Fruit fly (Drosophila melanogaster) whole organism, embryonic: Measurements from ENCODE around the gene bi.

Experiments
- B-H1 ChIP-seq: fragments of 200-800 bp; sonication (Bioruptor generic); IDR thresholded peaks from 3 replicates; pipeline ENCODE4 v1.3.6; 2022; ENCODE audit warnings: missing biosample characterization, missing genetic modification characterization
- Bteb2 ChIP-seq: fragments of 200-800 bp; sonication (Bioruptor generic); optimal IDR thresholded peaks from 2 replicates; lab custom pipeline; 2016; ENCODE audit warnings: missing biosample characterization, missing genetic modification characterization
- CG11085 ChIP-seq: fragments of 200-800 bp; sonication (Bioruptor generic); IDR thresholded peaks from 2 replicates; pipeline ENCODE4 v1.3.6; 2022; ENCODE audit warnings: missing biosample characterization, missing genetic modification characterization
- CG15696 ChIP-seq: fragments of 200-800 bp; sonication (Bioruptor generic); optimal IDR thresholded peaks from 2 replicates; lab custom pipeline; 2019; ENCODE audit warnings: missing biosample characterization, mild to moderate bottlenecking, missing genetic modification characterization, moderate library complexity
- CG1602 ChIP-seq: fragments of 200-800 bp; sonication (Bioruptor generic); optimal IDR thresholded peaks from 3 replicates; lab custom pipeline; 2016; ENCODE audit warnings: missing biosample characterization, missing genetic modification characterization
- CG2199 ChIP-seq: fragments of 200-800 bp; sonication (Bioruptor generic); IDR thresholded peaks from 3 replicates; pipeline ENCODE4 v1.3.6; 2022; ENCODE audit warnings: missing biosample characterization, missing genetic modification characterization
- CG2712 ChIP-seq: fragments of 200-800 bp; optimal IDR thresholded peaks from 3 replicates; lab custom pipeline; 2019; ENCODE audit warnings: missing biosample characterization, mild to moderate bottlenecking, missing genetic modification characterization, moderate library complexity
- CG31365 ChIP-seq: fragments of 200-800 bp; sonication (Bioruptor generic); optimal IDR thresholded peaks from 2 replicates; lab custom pipeline; 2018; ENCODE audit warnings: missing biosample characterization, mild to moderate bottlenecking, missing genetic modification characterization
- CG32772 ChIP-seq: fragments of 200-800 bp; sonication (Bioruptor generic); IDR thresholded peaks from 2 replicates; pipeline ENCODE4 v1.3.6; 2022; ENCODE audit warnings: missing biosample characterization, missing genetic modification characterization
- CG3407 ChIP-seq: fragments of 200-800 bp; sonication (Bioruptor generic); optimal IDR thresholded peaks from 2 replicates; lab custom pipeline; 2018; ENCODE audit warnings: missing biosample characterization, mild to moderate bottlenecking, missing genetic modification characterization
- CG4282 ChIP-seq: fragments of 200-800 bp; sonication (Bioruptor generic); optimal IDR thresholded peaks from 2 replicates; lab custom pipeline; 2016; ENCODE audit warnings: missing biosample characterization, missing genetic modification characterization
- CG4360 ChIP-seq: fragments of 200-800 bp; sonication (Bioruptor generic); IDR thresholded peaks from 2 replicates; pipeline ENCODE4 v1.3.6; 2022; ENCODE audit warnings: missing biosample characterization, missing genetic modification characterization
- CG4820 ChIP-seq: fragments of 200-800 bp; sonication (Bioruptor generic); optimal IDR thresholded peaks from 3 replicates; lab custom pipeline; 2016; ENCODE audit warnings: missing biosample characterization, missing genetic modification characterization
- CG7271 ChIP-seq: fragments of 200-800 bp; sonication (Bioruptor generic); optimal IDR thresholded peaks from 2 replicates; lab custom pipeline; 2018; ENCODE audit warnings: missing biosample characterization, mild to moderate bottlenecking, missing genetic modification characterization, moderate library complexity
- CG9609 ChIP-seq: fragments of 200-800 bp; sonication (Bioruptor generic); optimal IDR thresholded peaks from 3 replicates; lab custom pipeline; 2016; ENCODE audit warnings: missing biosample characterization, missing genetic modification characterization
- CrebB ChIP-seq: fragments of 200-800 bp; sonication (Bioruptor generic); optimal IDR thresholded peaks from 3 replicates; lab custom pipeline; 2018; ENCODE audit warnings: missing biosample characterization, mild to moderate bottlenecking, missing genetic modification characterization
- D ChIP-seq, 2 experiments: fragments of 200-800 bp in 1 of 2; fragments of >200 bp in 1 of 2; sonication (Bioruptor generic) in 1 of 2; optimal IDR thresholded peaks; 2 replicates in 1 of 2; 3 replicates in 1 of 2; lab custom pipeline; 2017; ENCODE audit warnings: mild to moderate bottlenecking in 1 of 2, missing biosample characterization in 1 of 2, missing genetic modification characterization in 1 of 2, missing genetic modification reagents in 1 of 2
- D19B ChIP-seq: fragments of 200-800 bp; sonication (Bioruptor generic); optimal IDR thresholded peaks from 2 replicates; lab custom pipeline; 2017; ENCODE audit warnings: missing biosample characterization, mild to moderate bottlenecking, missing genetic modification characterization
- Dfd ChIP-seq, 2 experiments: fragments of >200 bp; optimal IDR thresholded peaks; 2 replicates each; lab custom pipeline; 2017; ENCODE audit warnings: missing biosample characterization in 2 of 2, missing genetic modification characterization in 2 of 2
- Hand ChIP-seq: fragments of 200-800 bp; sonication (Bioruptor generic); optimal IDR thresholded peaks from 2 replicates; lab custom pipeline; 2017; ENCODE audit warnings: mild to moderate bottlenecking, missing biosample characterization, missing genetic modification reagents, missing genetic modification characterization
- Lhr ChIP-seq: fragments of 200-800 bp; sonication (Bioruptor generic); optimal IDR thresholded peaks from 3 replicates; lab custom pipeline; 2017; ENCODE audit warnings: mild to moderate bottlenecking, missing biosample characterization, missing genetic modification reagents, missing genetic modification characterization
- Lim3 ChIP-seq: fragments of 200-800 bp; sonication (Bioruptor generic); IDR thresholded peaks from 2 replicates; pipeline ENCODE4 v1.3.6; 2022; ENCODE audit warnings: missing biosample characterization, missing genetic modification characterization
- Max ChIP-seq: fragments of 200-800 bp; sonication (Bioruptor generic); optimal IDR thresholded peaks from 2 replicates; lab custom pipeline; 2016; ENCODE audit warnings: missing biosample characterization, mild to moderate bottlenecking, missing genetic modification characterization
- PHDP ChIP-seq: fragments of 200-800 bp; sonication (Bioruptor generic); optimal IDR thresholded peaks from 3 replicates; lab custom pipeline; 2018; ENCODE audit warnings: missing biosample characterization, mild to moderate bottlenecking, missing genetic modification characterization, moderate library complexity
- Usf ChIP-seq: fragments of 200-800 bp; sonication (Bioruptor generic); optimal IDR thresholded peaks from 2 replicates; lab custom pipeline; 2017; ENCODE audit warnings: missing genotype, missing biosample characterization, missing genetic modification characterization
- Vsx1 ChIP-seq: fragments of 200-800 bp; sonication (Bioruptor generic); optimal IDR thresholded peaks from 2 replicates; lab custom pipeline; 2017; ENCODE audit warnings: missing biosample characterization, mild to moderate bottlenecking, missing genetic modification characterization, missing genetic modification reagents
- Xrp1 ChIP-seq: fragments of 200-800 bp; sonication (Bioruptor generic); IDR thresholded peaks from 2 replicates; pipeline ENCODE4 v1.3.6; 2022; ENCODE audit warnings: missing biosample characterization, missing genetic modification characterization
- al ChIP-seq: fragments of 200-800 bp; sonication (Bioruptor generic); IDR thresholded peaks from 2 replicates; pipeline ENCODE4 v1.3.6; 2022; ENCODE audit warnings: missing biosample characterization, missing genetic modification characterization
- ato ChIP-seq: fragments of 200-800 bp; sonication (Bioruptor generic); IDR thresholded peaks from 2 replicates; pipeline ENCODE4 v1.3.6; 2022; ENCODE audit warnings: missing biosample characterization, missing genetic modification characterization; ENCODE audit not compliant: partially characterized antibody
- cas ChIP-seq: fragments of 200-800 bp; sonication (Bioruptor generic); IDR thresholded peaks from 2 replicates; pipeline ENCODE4 v1.3.6; 2022; ENCODE audit warnings: missing biosample characterization, missing genetic modification characterization
- dmrt99B ChIP-seq: fragments of 200-800 bp; sonication (Bioruptor generic); optimal IDR thresholded peaks from 2 replicates; lab custom pipeline; 2018; ENCODE audit warnings: missing biosample characterization, mild to moderate bottlenecking, missing genetic modification characterization, moderate library complexity
- ems ChIP-seq: fragments of 200-800 bp; sonication (Bioruptor generic); optimal IDR thresholded peaks from 3 replicates; lab custom pipeline; 2016; ENCODE audit warnings: missing biosample characterization, missing genetic modification characterization
- exex ChIP-seq: fragments of 200-800 bp; sonication (Bioruptor generic); optimal IDR thresholded peaks from 4 replicates; lab custom pipeline; 2018; ENCODE audit warnings: missing biosample characterization, mild to moderate bottlenecking, missing genetic modification characterization, moderate library complexity
- fu2 ChIP-seq: fragments of 200-800 bp; sonication (Bioruptor generic); optimal IDR thresholded peaks from 2 replicates; lab custom pipeline; 2016; ENCODE audit warnings: missing biosample characterization, missing genetic modification characterization
- gro ChIP-seq: fragments of 200-800 bp; sonication (Bioruptor generic); optimal IDR thresholded peaks from 2 replicates; lab custom pipeline; 2016; ENCODE audit warnings: missing biosample characterization, missing genetic modification characterization
- h ChIP-seq: fragments of >200 bp; optimal IDR thresholded peaks from 2 replicates; lab custom pipeline; 2017
- ham ChIP-seq: fragments of 200-800 bp; sonication (Bioruptor generic); IDR thresholded peaks from 2 replicates; pipeline ENCODE4 v1.3.6; 2022; ENCODE audit warnings: missing biosample characterization, missing genetic modification characterization
- hb ChIP-seq: fragments of 200-800 bp; sonication (Bioruptor generic); IDR thresholded peaks from 3 replicates; pipeline ENCODE4 v1.3.6; 2022; ENCODE audit warnings: missing biosample characterization, missing genetic modification characterization; ENCODE audit not compliant: partially characterized antibody
- hbn ChIP-seq: fragments of 200-800 bp; sonication (Bioruptor generic); IDR thresholded peaks from 2 replicates; pipeline ENCODE4 v1.3.6; 2022; ENCODE audit warnings: missing biosample characterization, missing genetic modification characterization; ENCODE audit not compliant: partially characterized antibody
- inv ChIP-seq: fragments of 200-800 bp; sonication (Bioruptor generic); IDR thresholded peaks from 2 replicates; pipeline ENCODE4 v1.3.6; 2022; ENCODE audit warnings: missing biosample characterization, missing genetic modification characterization; ENCODE audit not compliant: partially characterized antibody
- jumu ChIP-seq: fragments of 200-800 bp; sonication (Bioruptor generic); optimal IDR thresholded peaks from 3 replicates; lab custom pipeline; 2016; ENCODE audit warnings: missing biosample characterization, missing genetic modification characterization
- knrl ChIP-seq: fragments of 200-800 bp; sonication (Bioruptor generic); IDR thresholded peaks from 3 replicates; pipeline ENCODE4 v1.3.6; 2022; ENCODE audit warnings: missing biosample characterization, missing genetic modification characterization; ENCODE audit not compliant: partially characterized antibody
- lilli ChIP-seq: fragments of 200-800 bp; sonication (Bioruptor generic); optimal IDR thresholded peaks from 3 replicates; lab custom pipeline; 2016; ENCODE audit warnings: missing biosample characterization, missing genetic modification characterization
- rib ChIP-seq: fragments of 200-800 bp; sonication (Bioruptor generic); IDR thresholded peaks from 2 replicates; pipeline ENCODE4 v1.3.6; 2022; ENCODE audit warnings: missing biosample characterization, missing genetic modification characterization
- sens ChIP-seq: fragments of 200-800 bp; sonication (Bioruptor generic); peaks from one replicate; lab custom pipeline; 2016; ENCODE audit warnings: missing biosample characterization, missing genetic modification characterization
- slou ChIP-seq: fragments of 200-800 bp; sonication (Bioruptor generic); optimal IDR thresholded peaks from 3 replicates; lab custom pipeline; 2016; ENCODE audit warnings: missing biosample characterization, missing genetic modification characterization
- sna ChIP-seq: fragments of 200-800 bp; sonication (Bioruptor generic); IDR thresholded peaks from 2 replicates; pipeline ENCODE4 v1.3.6; 2022; ENCODE audit warnings: missing biosample characterization, missing genetic modification characterization; ENCODE audit not compliant: partially characterized antibody
- stc ChIP-seq: fragments of 200-800 bp; sonication (Bioruptor generic); IDR thresholded peaks from 2 replicates; pipeline ENCODE4 v1.3.6; 2022; ENCODE audit warnings: missing biosample characterization, missing genetic modification characterization
- ttk ChIP-seq: fragments of 200-800 bp; sonication (Bioruptor generic); IDR thresholded peaks from 2 replicates; pipeline ENCODE4 v2.1.2; 2022; ENCODE audit warnings: missing biosample characterization, missing genetic modification characterization
- usp ChIP-seq: fragments of >200 bp; optimal IDR thresholded peaks from 2 replicates; lab custom pipeline; 2017; ENCODE audit warnings: missing biosample characterization, missing genetic modification characterization
- wdn ChIP-seq: fragments of 200-800 bp; sonication (Bioruptor generic); IDR thresholded peaks from 2 replicates; pipeline ENCODE4 v1.3.6; 2022; ENCODE audit warnings: missing biosample characterization, missing genetic modification characterization
- yki ChIP-seq: fragments of >200 bp; optimal IDR thresholded peaks from 3 replicates; lab custom pipeline; 2018
- zfh1 ChIP-seq: fragments of 200-800 bp; sonication (Bioruptor generic); IDR thresholded peaks from 3 replicates; pipeline ENCODE4 v1.3.6; 2022; ENCODE audit warnings: missing biosample characterization, missing genetic modification characterization

Gene bi

DNA sequence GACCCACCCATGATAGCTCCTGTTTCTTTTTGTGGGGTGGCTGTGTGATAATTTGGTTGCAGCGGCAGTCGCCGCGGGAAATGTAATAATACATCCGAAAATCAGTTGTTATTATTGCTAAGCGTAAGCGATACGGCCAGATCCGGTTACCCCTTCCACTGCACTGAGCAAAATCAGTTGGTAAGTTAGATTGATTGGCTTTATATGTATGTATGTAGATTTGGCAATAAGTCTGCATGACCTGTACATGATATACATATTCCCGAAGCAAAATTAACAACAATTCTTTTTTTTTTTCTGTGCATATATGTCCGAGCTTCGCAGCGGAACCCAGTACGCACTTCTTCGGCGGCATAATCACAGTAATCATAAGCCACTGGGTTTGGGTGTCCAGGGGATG is 85.6 kb downstream of the bi start (continued):
- TF ChIP-seq CG3407 (peak; percentile 23), yki (no peak), lilli (no peak), al (no peak), Lhr (GFP tag; lab: Kevin White, UChicago) (no peak), CG9609 (GFP tag; lab: Kevin White, UChicago) (no peak), hbn (GFP tag; lab: Robert Waterston, UW) (no peak), CG1602 (peak; percentile 22), CG32772 (GFP tag; lab: Robert Waterston, UW) (0 out of 2 replicates have a peak, but pooled peaks have one; percentile 35), hb (no peak), ham (no peak), CG15696 (tag; lab: Kevin White, UChicago) (no peak), B-H1 (GFP tag; lab: Robert Waterston, UW) (no peak; the same call in 2 of the 3 replicates), Max (GFP tag; lab: Kevin White, UChicago) (no peak), Xrp1 (GFP tag; lab: Robert Waterston, UW) (peak; percentile 68), slou (GFP tag; lab: Kevin White, UChicago) (no peak), sna (GFP tag; lab: Robert Waterston, UW) (no peak), stc (GFP tag; lab: Robert Waterston, UW) (no peak), fu2 (no peak), D19B (GFP tag; lab: Kevin White, UChicago) (no peak), Bteb2 (no peak), CG4360 (GFP tag; lab: Robert Waterston, UW) (no peak), Hand (GFP tag; lab: Kevin White, UChicago) (no peak), ems (peak; percentile 16), knrl (GFP tag; lab: Robert Waterston, UW) (no peak), wdn (no peak), Lim3 (no peak), zfh1 (peak; percentile 64; the same call in 1 of the 3 replicates), ato (no peak), PHDP (tag; lab: Kevin White, UChicago) (peak; percentile 6), gro (GFP tag; lab: Kevin White, UChicago) (no peak), sens (peak; percentile 94), Dfd (GFP tag; optimal IDR thresholded peaks at IDR 0.05; lab: Kevin White, UChicago) (no peak), dmrt99B (tag; lab: Kevin White, UChicago) (peak; percentile 58), D (optimal IDR thresholded peaks at IDR 0.05; lab: Kevin White, UChicago) (no peak), D (GFP tag; optimal IDR thresholded peaks at IDR 0.05; lab: Kevin White, UChicago) (peak; percentile 58), Usf (GFP tag; lab: Kevin White, UChicago) (no peak), CG11085 (no peak), jumu (GFP tag; lab: Kevin White, UChicago) (peak; percentile 29), usp (GFP tag; lab: Kevin White, UChicago) (no peak), ttk (GFP tag; lab: Robert Waterston, UW) (no peak), exex (no peak), CG2712 (peak; percentile 58), cas (GFP tag; lab: Robert Waterston, UW) (no peak), CG2199 (GFP tag; lab: Robert Waterston, UW) (no peak), CG7271 (tag; lab: Kevin White, UChicago) (no peak), CrebB (tag; lab: Kevin White, UChicago) (no peak), inv (no peak), CG31365 (tag; lab: Kevin White, UChicago) (no peak), CG4282 (GFP tag; lab: Kevin White, UChicago) (no peak), rib (GFP tag; lab: Robert Waterston, UW) (no peak), Vsx1 (GFP tag; lab: Kevin White, UChicago) (no peak), CG4820 (GFP tag; lab: Kevin White, UChicago) (peak; percentile 33), h (lab: Kevin White, UChicago) (no peak)
